Worm (Caenorhabditis elegans) whole organism, mixed stage, embryonic: ENCODE results near the gene F13H10.9.

Experiments used
- ceh-39 ChIP-seq: fragments of 150-350 bp; optimal IDR thresholded peaks from 2 replicates; lab custom pipeline; 2014; ENCODE audit warnings: missing biosample characterization, missing genetic modification characterization
- ham-2 ChIP-seq: fragments of 200-800 bp; sonication (Bioruptor generic); optimal IDR thresholded peaks from 2 replicates; lab custom pipeline; 2018; ENCODE audit warnings: mild to moderate bottlenecking, missing genetic modification characterization, missing compliant biosample characterization
- lin-13 ChIP-seq: fragments of 150-350 bp; optimal IDR thresholded peaks from 2 replicates; lab custom pipeline; 2014; ENCODE audit warnings: missing biosample characterization, missing genetic modification characterization
- lsy-2 ChIP-seq: fragments of 150-350 bp; optimal IDR thresholded peaks from 2 replicates; lab custom pipeline; 2014; ENCODE audit warnings: missing biosample characterization, missing genetic modification characterization
- nhr-237 ChIP-seq: fragments of 150-350 bp; optimal IDR thresholded peaks from 2 replicates; lab custom pipeline; 2014; ENCODE audit warnings: missing biosample characterization, missing genetic modification characterization
- nhr-28 ChIP-seq: fragments of 150-350 bp; optimal IDR thresholded peaks from 2 replicates; lab custom pipeline; 2014; ENCODE audit warnings: missing biosample characterization, missing genetic modification characterization
- nhr-76 ChIP-seq: sonication (generic microtip); optimal IDR thresholded peaks from 2 replicates; lab custom pipeline; 2017; ENCODE audit warnings: missing biosample characterization, missing genetic modification characterization
- pha-4 ChIP-seq: fragments of 150-350 bp; optimal IDR thresholded peaks from 2 replicates; lab custom pipeline; 2018; ENCODE audit warnings: missing biosample characterization, missing genetic modification reagents, missing genetic modification characterization
- snpc-4 ChIP-seq: fragments of 150-350 bp; optimal IDR thresholded peaks from 2 replicates; lab custom pipeline; 2014; ENCODE audit warnings: missing biosample characterization, missing genetic modification characterization
- unc-39 ChIP-seq: fragments of 150-350 bp; optimal IDR thresholded peaks from 2 replicates; lab custom pipeline; 2014; ENCODE audit warnings: missing biosample characterization, missing genetic modification characterization
- unc-62 ChIP-seq: fragments of 150-350 bp; optimal IDR thresholded peaks from 2 replicates; lab custom pipeline; 2014; ENCODE audit warnings: missing biosample characterization, missing genetic modification reagents, missing genetic modification characterization

DNA sequence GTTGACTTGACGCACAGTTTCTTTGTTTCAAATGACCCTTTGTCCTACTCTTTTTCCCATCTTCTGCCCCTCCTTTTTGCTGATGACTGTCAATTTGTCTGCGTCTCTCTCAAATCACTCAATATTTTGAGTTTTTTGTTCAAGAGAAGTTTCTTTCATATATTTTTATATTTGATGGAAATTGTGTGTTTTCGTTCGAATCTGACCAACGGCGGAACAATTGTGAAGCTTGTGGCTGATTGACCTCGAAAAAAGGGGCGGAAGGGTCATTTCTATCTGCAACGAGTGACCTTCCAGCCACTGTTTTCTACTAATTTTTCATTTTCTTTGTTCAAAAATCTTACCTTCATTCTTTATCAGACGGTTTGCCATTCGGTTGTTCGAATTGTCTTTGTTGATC is 23.1 kb upstream of the F13H10.9 start:
- TF ChIP-seq snpc-4 (tag; lab: Kevin White, UChicago): no peak
- TF ChIP-seq pha-4 (tag; lab: Kevin White, UChicago): no peak
- TF ChIP-seq ham-2: no peak
- TF ChIP-seq unc-62 (GFP tag; lab: Kevin White, UChicago): no peak
- no peak for TF ChIP-seq lin-13
- TF ChIP-seq ceh-39 (tag; lab: Kevin White, UChicago): no peak
- no peak for TF ChIP-seq nhr-28
- TF ChIP-seq nhr-76 (tag; lab: Kevin White, UChicago): no peak
- TF ChIP-seq nhr-237 (tag; lab: Kevin White, UChicago): no peak
- no peak for TF ChIP-seq lsy-2
- TF ChIP-seq unc-39 (tag; lab: Kevin White, UChicago): no peak
